Worm (Caenorhabditis elegans) whole organism, young adult: ENCODE results near the gene gem-1.

ENCODE experiments used
- B0019.2 ChIP-seq: fragments of 200-800 bp; sonication (Bioruptor generic); conservative IDR thresholded peaks from 2 replicates; pipeline ENCODE4 v1.3.6; 2022; ENCODE audit warnings: missing genetic modification reagents, missing genetic modification characterization, missing compliant biosample characterization
- B0336.3 ChIP-seq: fragments of 200-800 bp; sonication (Bioruptor generic); IDR thresholded peaks from 2 replicates; pipeline ENCODE4 v1.3.6; 2022; ENCODE audit warnings: missing genetic modification characterization, missing compliant biosample characterization
- C06A6.2 ChIP-seq: fragments of 200-800 bp; sonication (Bioruptor generic); conservative IDR thresholded peaks from 2 replicates; pipeline ENCODE4 v1.3.6; 2022; ENCODE audit warnings: missing genetic modification characterization, missing compliant biosample characterization
- D2030.7 ChIP-seq: fragments of 200-800 bp; sonication (Bioruptor generic); IDR thresholded peaks from 2 replicates; pipeline ENCODE4 v1.3.6; 2022; ENCODE audit warnings: missing genetic modification reagents, missing genetic modification characterization, missing compliant biosample characterization
- F23B12.7 ChIP-seq: sonication (generic microtip); optimal IDR thresholded peaks from 2 replicates; lab custom pipeline; 2017; ENCODE audit warnings: missing genetic modification characterization, mild to moderate bottlenecking, missing compliant biosample characterization, antibody characterized with exemption, moderate library complexity; ENCODE audit not compliant: insufficient read depth
- F33H1.4 ChIP-seq: fragments of 200-800 bp; sonication (Bioruptor generic); IDR thresholded peaks from 2 replicates; pipeline ENCODE4 v1.3.6; 2022; ENCODE audit warnings: missing genetic modification reagents, missing genetic modification characterization, missing compliant biosample characterization
- F37B4.10 ChIP-seq: fragments of 200-800 bp; sonication (Bioruptor generic); IDR thresholded peaks from 2 replicates; pipeline ENCODE4 v1.3.6; 2022; ENCODE audit warnings: missing genetic modification characterization, missing compliant biosample characterization
- K12H6.12 ChIP-seq: fragments of 200-800 bp; sonication (Bioruptor generic); optimal IDR thresholded peaks from 2 replicates; lab custom pipeline; 2018; ENCODE audit warnings: mild to moderate bottlenecking, missing genetic modification characterization, missing compliant biosample characterization
- Y53G8AR.9 ChIP-seq: fragments of 200-800 bp; sonication (Bioruptor generic); conservative IDR thresholded peaks from 2 replicates; pipeline ENCODE4 v1.3.6; 2022; ENCODE audit warnings: missing genetic modification reagents, missing genetic modification characterization, missing compliant biosample characterization
- Y79H2A.3 ChIP-seq: fragments of 200-800 bp; sonication (Bioruptor generic); conservative IDR thresholded peaks from 2 replicates; pipeline ENCODE4 v1.3.6; 2022; ENCODE audit warnings: missing genetic modification reagents, missing genetic modification characterization, missing compliant biosample characterization
- Y95B8A.8 ChIP-seq: fragments of 200-800 bp; sonication (Bioruptor generic); IDR thresholded peaks from 2 replicates; pipeline ENCODE4 v1.3.6; 2022; ENCODE audit warnings: missing genetic modification reagents, missing genetic modification characterization, missing compliant biosample characterization
- ama-1 ChIP-seq, 3 experiments: fragments of 150-350 bp in 1 of 3; sonication (generic microtip) in 2 of 3; optimal IDR thresholded peaks; 2 replicates each; lab custom pipeline; 2014 to 2018; ENCODE audit warnings: missing biosample characterization in 2 of 3, missing genetic modification characterization in 2 of 3, missing genetic modification reagents in 2 of 3
- athp-1 ChIP-seq: sonication (generic microtip); optimal IDR thresholded peaks from 2 replicates; lab custom pipeline; 2017; ENCODE audit warnings: mild to moderate bottlenecking, missing genetic modification characterization, missing compliant biosample characterization
- cebp-2 ChIP-seq: fragments of 200-800 bp; sonication (Bioruptor generic); IDR thresholded peaks from 2 replicates; pipeline ENCODE4 v1.3.6; 2022; ENCODE audit warnings: missing genetic modification characterization, missing compliant biosample characterization
- ceh-40 ChIP-seq: fragments of 200-800 bp; sonication (Bioruptor generic); IDR thresholded peaks from 2 replicates; pipeline ENCODE4 v1.3.6; 2022; ENCODE audit warnings: missing genetic modification characterization, missing compliant biosample characterization
- ceh-58 ChIP-seq: fragments of 200-800 bp; sonication (Bioruptor generic); IDR thresholded peaks from 2 replicates; pipeline ENCODE4 v1.3.6; 2022; ENCODE audit warnings: missing genetic modification characterization, missing compliant biosample characterization
- ceh-79 ChIP-seq: sonication (generic microtip); optimal IDR thresholded peaks from 2 replicates; lab custom pipeline; 2017; ENCODE audit warnings: mild to moderate bottlenecking, missing genetic modification characterization, missing compliant biosample characterization
- ceh-91 ChIP-seq: fragments of 200-800 bp; sonication (Bioruptor generic); IDR thresholded peaks from 2 replicates; pipeline ENCODE4 v1.3.6; 2022; ENCODE audit warnings: missing genetic modification reagents, missing genetic modification characterization, missing compliant biosample characterization
- die-1 ChIP-seq: sonication (generic microtip); optimal IDR thresholded peaks from 2 replicates; lab custom pipeline; 2016; ENCODE audit warnings: missing genotype, mild to moderate bottlenecking, missing genetic modification characterization, missing compliant biosample characterization
- dox-1 ChIP-seq: fragments of 200-800 bp; sonication (Bioruptor generic); IDR thresholded peaks from 2 replicates; pipeline ENCODE4 v1.3.6; 2022; ENCODE audit warnings: missing genetic modification reagents, missing genetic modification characterization, missing compliant biosample characterization
- dpff-1 ChIP-seq: sonication (generic microtip); optimal IDR thresholded peaks from 2 replicates; lab custom pipeline; 2017; ENCODE audit warnings: mild to moderate bottlenecking, missing genetic modification characterization, missing compliant biosample characterization
- egl-18 ChIP-seq: fragments of 200-800 bp; sonication (Bioruptor generic); IDR thresholded peaks from 2 replicates; pipeline ENCODE4 v1.3.6; 2022; ENCODE audit warnings: missing genetic modification reagents, missing genetic modification characterization, missing compliant biosample characterization
- hrde-1 ChIP-seq: sonication (generic microtip); optimal IDR thresholded peaks from 2 replicates; lab custom pipeline; 2016; ENCODE audit warnings: missing genetic modification characterization, mild to moderate bottlenecking, missing compliant biosample characterization, moderate library complexity, missing genotype, missing genetic modification reagents, borderline replicate concordance
- hsf-1 ChIP-seq: fragments of 200-800 bp; sonication (Bioruptor generic); IDR thresholded peaks from 2 replicates; pipeline ENCODE4 v1.3.6; 2022; ENCODE audit warnings: missing genetic modification reagents, missing genetic modification characterization, missing compliant biosample characterization
- lag-1 ChIP-seq: fragments of 200-800 bp; sonication (Bioruptor generic); IDR thresholded peaks from 2 replicates; pipeline ENCODE4 v1.3.6; 2022; ENCODE audit warnings: missing genetic modification reagents, missing genetic modification characterization, missing compliant biosample characterization
- let-607 ChIP-seq, 2 experiments: fragments of 200-800 bp in 1 of 2; sonication (Bioruptor generic) in 1 of 2; sonication (generic microtip) in 1 of 2; optimal IDR thresholded peaks; 2 replicates each; lab custom pipeline; 2016 to 2018; ENCODE audit warnings: mild to moderate bottlenecking in 2 of 2, missing compliant biosample characterization in 2 of 2, missing genetic modification characterization in 2 of 2, moderate library complexity in 2 of 2, missing genotype in 1 of 2
- lin-26 ChIP-seq: fragments of 200-800 bp; sonication (Bioruptor generic); IDR thresholded peaks from 2 replicates; pipeline ENCODE4 v1.3.6; 2022; ENCODE audit warnings: missing genetic modification reagents, missing genetic modification characterization, missing compliant biosample characterization
- lin-35 ChIP-seq, 3 experiments: fragments of 150-350 bp in 2 of 3; sonication (generic microtip) in 1 of 3; optimal IDR thresholded peaks; 2 replicates each; lab custom pipeline; 2014 to 2018; ENCODE audit warnings: missing biosample characterization in 3 of 3, missing genetic modification characterization in 3 of 3, missing genetic modification reagents in 3 of 3
- lsl-1 ChIP-seq: fragments of 200-800 bp; sonication (Bioruptor generic); optimal IDR thresholded peaks from 2 replicates; lab custom pipeline; 2018; ENCODE audit warnings: mild to moderate bottlenecking, missing genetic modification characterization, moderate library complexity, missing compliant biosample characterization
- lsy-27 ChIP-seq: sonication (generic microtip); optimal IDR thresholded peaks from 2 replicates; lab custom pipeline; 2017; ENCODE audit warnings: missing genetic modification characterization, mild to moderate bottlenecking, missing compliant biosample characterization, antibody characterized with exemption, missing genotype, borderline replicate concordance; ENCODE audit not compliant: insufficient read depth
- mcd-1 ChIP-seq: fragments of 200-800 bp; sonication (Bioruptor generic); IDR thresholded peaks from 2 replicates; pipeline ENCODE4 v1.3.6; 2022; ENCODE audit warnings: missing genetic modification reagents, missing genetic modification characterization, missing compliant biosample characterization
- mes-4 ChIP-seq: sonication (generic microtip); optimal IDR thresholded peaks from 2 replicates; lab custom pipeline; 2016; ENCODE audit warnings: missing genotype, missing genetic modification characterization, missing compliant biosample characterization
- nfyb-1 ChIP-seq: fragments of 200-800 bp; sonication (Bioruptor generic); IDR thresholded peaks from 2 replicates; pipeline ENCODE4 v1.3.6; 2022; ENCODE audit warnings: missing genetic modification reagents, missing genetic modification characterization, missing compliant biosample characterization
- nhr-90 ChIP-seq: sonication (generic microtip); optimal IDR thresholded peaks from 2 replicates; lab custom pipeline; 2016; ENCODE audit warnings: missing genotype, mild to moderate bottlenecking, missing genetic modification characterization, missing compliant biosample characterization
- unc-62 ChIP-seq: fragments of 150-350 bp; optimal IDR thresholded peaks from 2 replicates; lab custom pipeline; 2014; ENCODE audit warnings: missing biosample characterization, missing genetic modification reagents, missing genetic modification characterization

The gem-1 gene

ce11 chrX:13387497-13387953 lies 10.7 kb upstream of the gem-1 start, which contains the start of gene C49F8.3:
Gene C49F8.3, minus strand, starts transcription at chrX:13387547.
- TF ChIP-seq let-607 (tag; optimal IDR thresholded peaks at IDR 0.05; lab: Kevin White, UChicago): peak in 1 of 2 experiments; percentile 63
- no peak for TF ChIP-seq egl-18 (GFP tag; lab: Robert Waterston, UW)
- TF ChIP-seq dox-1 (GFP tag; lab: Robert Waterston, UW): no peak
- TF ChIP-seq Y95B8A.8 (GFP tag; lab: Robert Waterston, UW): no peak

ce11 chrX:13384743-13385142 lies 8.0 kb upstream of the gem-1 start:
- TF ChIP-seq ceh-40 (GFP tag; lab: Robert Waterston, UW) (no peak), lin-26 (GFP tag; lab: Robert Waterston, UW) (no peak), mes-4 (tag; lab: Kevin White, UChicago) (no peak), athp-1 (no peak), die-1 (tag; lab: Kevin White, UChicago) (no peak), lsy-27 (tag; lab: Kevin White, UChicago) (no peak), mcd-1 (no peak), B0019.2 (GFP tag; lab: Robert Waterston, UW) (no peak), hsf-1 (GFP tag; lab: Robert Waterston, UW) (no peak), dpff-1 (tag; lab: Kevin White, UChicago) (no peak)

- no peak for TF ChIP-seq F33H1.4 (GFP tag; lab: Robert Waterston, UW)
- TF ChIP-seq ceh-91: no peak
- no peak for TF ChIP-seq hrde-1
- no peak for TF ChIP-seq unc-62 (GFP tag; lab: Kevin White, UChicago)
- TF ChIP-seq cebp-2 (GFP tag; lab: Robert Waterston, UW): no peak
- TF ChIP-seq ama-1 (optimal IDR thresholded peaks at IDR 0.05; lab: Kevin White, UChicago): no peak
- TF ChIP-seq ama-1 (GFP tag; optimal IDR thresholded peaks at IDR 0.05; lab: Kevin White, UChicago): no peak
These were observed 6.5 kb upstream of the gem-1 start for ce11 chrX:13383273-13383672.

- TF ChIP-seq mcd-1 (no peak), Y53G8AR.9 (GFP tag; lab: Robert Waterston, UW) (no peak), B0336.3 (no peak), dpff-1 (tag; lab: Kevin White, UChicago) (no peak), ceh-58 (GFP tag; lab: Robert Waterston, UW) (no peak), F23B12.7 (tag; lab: Kevin White, UChicago) (no peak), lag-1 (no peak), C06A6.2 (GFP tag; lab: Robert Waterston, UW) (no peak), D2030.7 (GFP tag; lab: Robert Waterston, UW) (no peak), ceh-79 (tag; lab: Kevin White, UChicago) (no peak), Y79H2A.3 (no peak), lsl-1 (GFP tag; lab: Kevin White, UChicago) (no peak), F37B4.10 (no peak), nhr-90 (no peak), K12H6.12 (no peak), nfyb-1 (GFP tag; lab: Robert Waterston, UW) (no peak), lin-35 (GFP tag; optimal IDR thresholded peaks at IDR 0.05; lab: Kevin White, UChicago) (no peak)
These were observed 4.4 kb upstream of the gem-1 start for ce11 chrX:13380988-13381742.
